Worm (Caenorhabditis elegans): Measurements from ENCODE around the gene hxk-3.

Gene hxk-3

ce11 chrIV:1458192-1458591, 39.2 kb upstream of the hxk-3 start:
- TF ChIP-seq blmp-1 (tag; optimal IDR thresholded peaks at IDR 0.05) (no peak), elt-1 (tag; optimal IDR thresholded peaks at IDR 0.05; ENCODE audit: borderline replicate concordance, insufficient read depth) (no peak), cnd-1 (tag; optimal IDR thresholded peaks at IDR 0.05) (no peak)

ce11 chrIV:1459419-1459818, 38.0 kb upstream of the hxk-3 start:
- TF ChIP-seq lin-32 (GFP tag; optimal IDR thresholded peaks at IDR 0.05) (no peak), nhr-2 (tag; optimal IDR thresholded peaks at IDR 0.05) (no peak), flh-1 (GFP tag; optimal IDR thresholded peaks at IDR 0.05) (no peak), pha-4 (tag; optimal IDR thresholded peaks at IDR 0.05) (no peak), mls-2 (tag; optimal IDR thresholded peaks at IDR 0.05) (no peak), elt-1 (tag; optimal IDR thresholded peaks at IDR 0.05; ENCODE audit: borderline replicate concordance, insufficient read depth) (no peak), drap-1 (GFP tag; optimal IDR thresholded peaks at IDR 0.05) (no peak)

ce11 chrIV:1459826-1460489, 37.5 kb upstream of the hxk-3 start:
- TF ChIP-seq snpc-4 (tag; optimal IDR thresholded peaks at IDR 0.05) (no peak), ceh-39 (tag; optimal IDR thresholded peaks at IDR 0.05) (no peak), mab-5 (tag; optimal IDR thresholded peaks at IDR 0.05) (no peak), ceh-43 (GFP tag; optimal IDR thresholded peaks at IDR 0.05) (no peak), ham-2 (GFP tag; optimal IDR thresholded peaks at IDR 0.05) (no peak), lin-32 (GFP tag; optimal IDR thresholded peaks at IDR 0.05) (no peak), unc-39 (tag; optimal IDR thresholded peaks at IDR 0.05) (no peak), blmp-1 (tag; optimal IDR thresholded peaks at IDR 0.05) (no peak), sem-2 (GFP tag; optimal IDR thresholded peaks at IDR 0.05) (no peak)

- no peak for TF ChIP-seq lin-13 (tag; optimal IDR thresholded peaks at IDR 0.05)
- TF ChIP-seq mep-1 (tag; optimal IDR thresholded peaks at IDR 0.05), result no peak
- TF ChIP-seq ceh-83 (GFP tag; optimal IDR thresholded peaks at IDR 0.05), result no peak
- TF ChIP-seq sptf-1 (tag; optimal IDR thresholded peaks at IDR 0.05), result no peak
- no peak for TF ChIP-seq pha-4 (tag; optimal IDR thresholded peaks at IDR 0.05)
- no peak for TF ChIP-seq bed-3 (GFP tag; optimal IDR thresholded peaks at IDR 0.05)
- TF ChIP-seq cnd-1 (tag; optimal IDR thresholded peaks at IDR 0.05), result no peak
- TF ChIP-seq elt-3 (tag; optimal IDR thresholded peaks at IDR 0.05), result no peak
- no peak for TF ChIP-seq sem-2 (GFP tag; optimal IDR thresholded peaks at IDR 0.05)
- TF ChIP-seq drap-1 (GFP tag; optimal IDR thresholded peaks at IDR 0.05), result no peak
- no peak for TF ChIP-seq ham-2 (GFP tag; optimal IDR thresholded peaks at IDR 0.05)
- TF ChIP-seq ces-1 (GFP tag; optimal IDR thresholded peaks at IDR 0.05), result no peak
Measured at ce11 chrIV:1460686-1461085, 36.7 kb upstream of the hxk-3 start, which contains the start of gene col-106. Gene col-106 (minus strand): TSS chrIV:1460786.

ce11 chrIV:1461463-1461862, 36.0 kb upstream of the hxk-3 start:
- TF ChIP-seq lin-13 (tag; optimal IDR thresholded peaks at IDR 0.05) (no peak), cnd-1 (tag; optimal IDR thresholded peaks at IDR 0.05) (no peak), drap-1 (GFP tag; optimal IDR thresholded peaks at IDR 0.05) (no peak), nhr-237 (tag; optimal IDR thresholded peaks at IDR 0.05) (no peak), nhr-12 (tag; optimal IDR thresholded peaks at IDR 0.05) (no peak), ceh-83 (GFP tag; optimal IDR thresholded peaks at IDR 0.05) (no peak), sem-2 (GFP tag; optimal IDR thresholded peaks at IDR 0.05) (no peak), mab-5 (tag; optimal IDR thresholded peaks at IDR 0.05) (no peak), bed-3 (GFP tag; optimal IDR thresholded peaks at IDR 0.05) (no peak), ham-2 (GFP tag; optimal IDR thresholded peaks at IDR 0.05) (no peak)

- TF ChIP-seq nhr-2 (tag; optimal IDR thresholded peaks at IDR 0.05) (no peak), mls-2 (tag; optimal IDR thresholded peaks at IDR 0.05) (no peak), zip-8 (tag; optimal IDR thresholded peaks at IDR 0.05) (no peak), flh-1 (GFP tag; optimal IDR thresholded peaks at IDR 0.05) (no peak), ceh-39 (tag; optimal IDR thresholded peaks at IDR 0.05) (no peak), drap-1 (GFP tag; optimal IDR thresholded peaks at IDR 0.05) (no peak), mep-1 (tag; optimal IDR thresholded peaks at IDR 0.05) (no peak), pha-4 (tag; optimal IDR thresholded peaks at IDR 0.05) (no peak), lin-13 (tag; optimal IDR thresholded peaks at IDR 0.05) (no peak), unc-120 (tag; optimal IDR thresholded peaks at IDR 0.05; ENCODE audit: poor library complexity, severe bottlenecking) (no peak), lin-32 (GFP tag; optimal IDR thresholded peaks at IDR 0.05) (no peak), lsy-2 (tag; optimal IDR thresholded peaks at IDR 0.05) (no peak), mab-5 (tag; optimal IDR thresholded peaks at IDR 0.05) (no peak), nhr-76 (tag; optimal IDR thresholded peaks at IDR 0.05) (no peak), elt-1 (tag; optimal IDR thresholded peaks at IDR 0.05; ENCODE audit: borderline replicate concordance, insufficient read depth) (no peak)
Measured at ce11 chrIV:1465462-1465861, 32.0 kb upstream of the hxk-3 start.
